Worm (Caenorhabditis elegans) whole organism, L3 larva: ENCODE data around the gene sod-1.

Source experiments
- ama-1 ChIP-seq: fragments of 150-350 bp; optimal IDR thresholded peaks from 2 replicates; lab custom pipeline; 2018
- lin-39 ChIP-seq: fragments of 150-350 bp; optimal IDR thresholded peaks from 2 replicates; lab custom pipeline; 2018; ENCODE audit warnings: missing biosample characterization, missing genetic modification reagents, missing genetic modification characterization
- nhr-11 ChIP-seq: fragments of 150-350 bp; optimal IDR thresholded peaks from 2 replicates; lab custom pipeline; 2014; ENCODE audit warnings: missing biosample characterization, missing genetic modification characterization
- nhr-28 ChIP-seq: fragments of 150-350 bp; optimal IDR thresholded peaks from 2 replicates; lab custom pipeline; 2014; ENCODE audit warnings: missing biosample characterization, missing genetic modification characterization
- skn-1 ChIP-seq: fragments of 150-350 bp; optimal IDR thresholded peaks from 2 replicates; lab custom pipeline; 2014; ENCODE audit warnings: missing biosample characterization, missing genetic modification characterization
- unc-39 ChIP-seq: sonication (generic microtip); optimal IDR thresholded peaks from 4 replicates; lab custom pipeline; 2017; ENCODE audit warnings: missing biosample characterization, missing genetic modification characterization
- ztf-11 ChIP-seq: fragments of 150-350 bp; optimal IDR thresholded peaks from 2 replicates; lab custom pipeline; 2014; ENCODE audit warnings: missing biosample characterization, missing genetic modification characterization

- TF ChIP-seq nhr-28 (tag; lab: Kevin White, UChicago) = no peak
- no peak for TF ChIP-seq skn-1 (tag; lab: Kevin White, UChicago)
- no peak for TF ChIP-seq nhr-11 (tag; lab: Kevin White, UChicago)
- no peak for TF ChIP-seq lin-39 (tag; lab: Kevin White, UChicago)
- no peak for TF ChIP-seq ztf-11
- TF ChIP-seq ama-1 = no peak
- TF ChIP-seq unc-39 (tag; lab: Kevin White, UChicago) = no peak
These were observed 49.9 kb downstream of the sod-1 start for ce11 chrII:6923792-6924191.
